Fruit fly (Drosophila melanogaster): Measurements from ENCODE around the gene nau.

nau gene

DNA sequence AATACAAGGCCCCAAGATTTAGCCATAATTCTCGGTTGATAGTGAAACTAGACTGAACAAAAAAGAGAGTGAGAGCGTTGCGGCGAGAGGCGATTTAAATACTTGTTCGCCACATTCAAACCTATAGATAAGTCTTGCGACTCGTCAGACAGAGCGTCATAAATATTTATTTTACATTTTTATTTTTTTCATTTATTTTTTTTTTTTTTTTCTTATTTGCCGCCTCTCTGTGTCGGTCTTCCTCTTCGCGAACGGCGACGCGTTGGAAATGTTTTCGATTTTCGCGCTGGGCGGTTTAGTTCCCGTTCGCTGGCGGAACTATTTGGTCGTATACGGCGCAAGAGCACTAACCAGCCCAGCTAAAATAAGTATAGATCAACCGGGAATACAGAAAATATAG, 9.9 kb upstream of the nau start (continued):
- TF ChIP-seq tup (GFP tag; optimal IDR thresholded peaks at IDR 0.05), result no peak
- TF ChIP-seq CG10543 (GFP tag; optimal IDR thresholded peaks at IDR 0.05), result peak; percentile 0
- no peak for TF ChIP-seq dati (GFP tag; IDR thresholded peaks at IDR 0.05)
- no peak for TF ChIP-seq B-H2 (GFP tag; optimal IDR thresholded peaks at IDR 0.05)
- TF ChIP-seq CG13287 (GFP tag; IDR thresholded peaks at IDR 0.05; ENCODE audit: partially characterized antibody), result peak; percentile 22; the same call in 1 of the 2 replicates
- no peak for TF ChIP-seq z (GFP tag; IDR thresholded peaks at IDR 0.05)
- TF ChIP-seq CG6854 (GFP tag; optimal IDR thresholded peaks at IDR 0.05), result no peak
- TF ChIP-seq Meics (GFP tag; optimal IDR thresholded peaks at IDR 0.05), result no peak
- TF ChIP-seq MTF-1 (GFP tag; optimal IDR thresholded peaks at IDR 0.05; ENCODE audit: borderline replicate concordance), result no peak
- peak; percentile 45 for TF ChIP-seq CG17385 (GFP tag; optimal IDR thresholded peaks at IDR 0.05)
- no peak for TF ChIP-seq Usf (GFP tag; optimal IDR thresholded peaks at IDR 0.05)
- TF ChIP-seq Xrp1 (GFP tag; IDR thresholded peaks at IDR 0.05), result no peak
- TF ChIP-seq CG12299 (tag; optimal IDR thresholded peaks at IDR 0.05), result no peak
- TF ChIP-seq Lpt (GFP tag; optimal IDR thresholded peaks at IDR 0.05), result no peak

DNA sequence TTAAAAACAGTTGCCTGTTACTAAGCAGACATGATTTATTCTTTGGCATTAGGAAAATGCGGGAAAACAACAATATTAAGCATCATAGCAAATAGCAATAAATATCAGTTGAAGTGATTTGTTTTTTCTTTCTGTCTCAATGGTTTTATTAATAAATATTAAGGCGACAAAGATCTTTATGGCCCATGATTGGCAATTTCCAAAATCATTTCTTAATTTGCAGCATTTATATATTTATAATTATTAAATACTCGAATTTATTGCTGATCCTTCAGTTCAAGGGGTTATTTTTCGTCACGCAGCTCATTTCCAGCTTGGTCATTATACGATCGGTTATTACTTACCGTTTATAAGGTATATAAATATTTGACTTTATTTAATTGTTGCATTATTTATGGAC, 9.5 kb upstream of the nau start:
- TF ChIP-seq CG17802 (tag; optimal IDR thresholded peaks at IDR 0.05) (no peak), H15 (GFP tag; IDR thresholded peaks at IDR 0.05) (no peak), exex (tag; optimal IDR thresholded peaks at IDR 0.05) (peak; percentile 96), so (GFP tag; IDR thresholded peaks at IDR 0.05) (no peak), CG12104 (GFP tag; optimal IDR thresholded peaks at IDR 0.05) (no peak), CrebB (tag; optimal IDR thresholded peaks at IDR 0.05) (no peak)

DNA sequence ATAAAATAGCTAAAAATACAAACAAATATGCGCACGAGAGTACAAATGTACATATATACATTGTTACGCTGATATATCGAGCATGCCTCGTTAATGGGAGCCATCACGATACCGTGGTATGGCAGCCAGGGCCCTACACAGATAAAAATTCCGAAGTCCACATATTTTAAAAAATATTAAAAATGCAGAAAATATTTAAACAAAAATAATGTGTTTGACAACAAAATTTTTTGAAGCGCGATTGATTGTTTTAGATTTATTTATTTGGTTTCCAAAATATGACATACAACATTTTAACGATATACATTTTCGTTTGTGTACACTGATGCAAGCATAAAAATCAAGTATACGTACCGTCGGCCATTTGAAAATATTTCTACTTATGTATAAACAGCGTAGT, 8.6 kb upstream of the nau start:
- peak; percentile 79; the same call in 2 of the 3 replicates for TF ChIP-seq otp (GFP tag; IDR thresholded peaks at IDR 0.05)
- TF ChIP-seq CG34224 (GFP tag; IDR thresholded peaks at IDR 0.05; ENCODE audit: partially characterized antibody), result no peak
- peak; percentile 86 for TF ChIP-seq Hand (GFP tag; optimal IDR thresholded peaks at IDR 0.05)
- TF ChIP-seq dan (GFP tag; IDR thresholded peaks at IDR 0.05), result no peak
- peak; percentile 84 for TF ChIP-seq CG12155 (GFP tag; optimal IDR thresholded peaks at IDR 0.05)
- no peak for TF ChIP-seq CG8478 (optimal IDR thresholded peaks at IDR 0.05)
- peak; percentile 84 for TF ChIP-seq dmrt99B (tag; optimal IDR thresholded peaks at IDR 0.05)
- peak; percentile 55 for TF ChIP-seq tin (GFP tag; optimal IDR thresholded peaks at IDR 0.05)
- TF ChIP-seq CG9215 (GFP tag; IDR thresholded peaks at IDR 0.05), result peak; percentile 72
- TF ChIP-seq lab (GFP tag; optimal IDR thresholded peaks at IDR 0.05), result peak; percentile 95
- peak; percentile 75 for TF ChIP-seq gsb (GFP tag; IDR thresholded peaks at IDR 0.05)
- peak; percentile 81 for TF ChIP-seq CG7372 (GFP tag; IDR thresholded peaks at IDR 0.05)
- peak; percentile 61 for TF ChIP-seq slp2 (GFP tag; optimal IDR thresholded peaks at IDR 0.05)
- TF ChIP-seq CG17361 (GFP tag; IDR thresholded peaks at IDR 0.05), result peak; percentile 75
- no peak for TF ChIP-seq CG2202 (tag; optimal IDR thresholded peaks at IDR 0.05)
- TF ChIP-seq sens (GFP tag), result peak; percentile 87
- TF ChIP-seq CG13123 (GFP tag; optimal IDR thresholded peaks at IDR 0.05), result no peak
- peak; percentile 54 for TF ChIP-seq eyg (GFP tag; optimal IDR thresholded peaks at IDR 0.05)
- no peak for TF ChIP-seq ab (GFP tag; optimal IDR thresholded peaks at IDR 0.05)
- peak; percentile 42 for TF ChIP-seq NK7.1 (GFP tag; optimal IDR thresholded peaks at IDR 0.05)
- TF ChIP-seq CG12236 (GFP tag; optimal IDR thresholded peaks at IDR 0.05), result no peak
- TF ChIP-seq cato (GFP tag; optimal IDR thresholded peaks at IDR 0.05; ENCODE audit: borderline replicate concordance), result peak; percentile 23
- peak; percentile 31 for TF ChIP-seq CG8388 (GFP tag; optimal IDR thresholded peaks at IDR 0.05)
- no peak for TF ChIP-seq CG5180 (GFP tag; optimal IDR thresholded peaks at IDR 0.05)
- no peak for TF ChIP-seq fd102C (GFP tag; optimal IDR thresholded peaks at IDR 0.05)
- peak; percentile 81 for TF ChIP-seq CoRest (tag; optimal IDR thresholded peaks at IDR 0.05)
- TF ChIP-seq CG31441 (GFP tag; IDR thresholded peaks at IDR 0.05), result peak; percentile 77
- TF ChIP-seq ase (GFP tag; IDR thresholded peaks at IDR 0.05), result no peak; the same call in 2 of the 3 replicates
- peak; percentile 67 for TF ChIP-seq CG17328 (GFP tag; IDR thresholded peaks at IDR 0.05)
- no peak for TF ChIP-seq oc (tag; optimal IDR thresholded peaks at IDR 0.05)
- TF ChIP-seq Xrp1 (GFP tag; IDR thresholded peaks at IDR 0.05), result peak; percentile 75
